Fruit fly (Drosophila melanogaster): ENCODE results near the gene CG32266.
A peak's percentile ranks its signal among the peaks of the same experiment; 100 is the strongest.

Gene CG32266

DNA sequence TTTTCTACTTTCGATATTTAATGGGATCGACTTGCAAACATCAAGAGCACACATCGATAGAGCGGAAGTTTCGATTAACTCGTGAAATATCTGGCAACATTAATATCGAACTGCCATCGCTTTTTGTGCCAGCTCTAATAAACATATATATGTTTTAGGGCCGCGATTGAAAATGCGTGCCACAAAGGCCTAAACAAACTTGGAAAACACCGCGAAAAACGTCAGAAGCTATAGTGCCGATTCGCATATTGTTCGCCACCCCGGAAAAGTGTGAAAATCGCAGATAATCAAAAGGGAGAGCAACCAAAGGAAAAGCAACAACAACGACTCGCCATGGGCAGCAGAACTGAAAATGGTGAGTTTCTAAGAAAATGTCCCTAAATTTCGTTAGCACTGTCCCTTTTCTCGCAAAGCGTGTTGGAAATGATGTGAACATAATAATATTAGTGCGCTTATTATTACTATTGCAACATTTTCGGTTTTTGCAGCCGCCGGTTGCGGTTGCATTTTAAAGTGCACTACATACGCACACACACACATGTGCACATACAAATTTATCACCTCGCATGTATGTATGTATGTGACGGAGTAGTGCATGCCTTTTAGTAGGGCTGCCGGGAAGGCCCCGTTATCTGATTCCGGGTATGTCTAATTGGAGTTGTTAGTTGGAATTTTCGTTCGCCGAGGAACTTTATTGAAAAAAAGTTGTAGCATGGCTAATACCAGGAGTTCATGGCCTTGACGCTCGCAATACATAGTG, 28.1 kb downstream of the CG32266 start, which contains the start of gene enc (continued):
- TF ChIP-seq Atf3 (GFP tag; optimal IDR thresholded peaks at IDR 0.05) (no peak), CG18262 (tag; optimal IDR thresholded peaks at IDR 0.05) (no peak), CG10654 (GFP tag; optimal IDR thresholded peaks at IDR 0.05) (no peak), gcm2 (GFP tag; optimal IDR thresholded peaks at IDR 0.05) (no peak), CG14014 (GFP tag; IDR thresholded peaks at IDR 0.05) (peak; percentile 18; the same call in 1 of the 2 replicates), CG16813 (GFP tag; IDR thresholded peaks at IDR 0.05; ENCODE audit: partially characterized antibody) (peak; percentile 95), pros (GFP tag; optimal IDR thresholded peaks at IDR 0.05) (no peak), vfl (GFP tag; optimal IDR thresholded peaks at IDR 0.05) (peak; percentile 32), ato (GFP tag; IDR thresholded peaks at IDR 0.05; ENCODE audit: partially characterized antibody) (peak; percentile 92), CG17186 (GFP tag; optimal IDR thresholded peaks at IDR 0.05) (peak; percentile 45), CG2116 (GFP tag; optimal IDR thresholded peaks at IDR 0.05) (peak; percentile 81), CG6791 (GFP tag; IDR thresholded peaks at IDR 0.05; ENCODE audit: partially characterized antibody) (peak; percentile 98), CG6683 (GFP tag; optimal IDR thresholded peaks at IDR 0.05) (no peak), inv (GFP tag; IDR thresholded peaks at IDR 0.05; ENCODE audit: partially characterized antibody) (peak; percentile 95), trem (tag; optimal IDR thresholded peaks at IDR 0.05) (peak; percentile 71), ci (GFP tag; IDR thresholded peaks at IDR 0.05) (no peak), CG13624 (GFP tag; optimal IDR thresholded peaks at IDR 0.05) (peak; percentile 50), abd-A (tag; optimal IDR thresholded peaks at IDR 0.05) (peak; percentile 6), dpn (GFP tag; optimal IDR thresholded peaks at IDR 0.05) (peak; percentile 25 to 29), crol (GFP tag; IDR thresholded peaks at IDR 0.05) (no peak), hb (GFP tag; IDR thresholded peaks at IDR 0.05; ENCODE audit: partially characterized antibody) (peak; percentile 95), CG7786 (GFP tag; optimal IDR thresholded peaks at IDR 0.05) (no peak), Ssrp (tag; optimal IDR thresholded peaks at IDR 0.05) (no peak), wdn (GFP tag; IDR thresholded peaks at IDR 0.05) (no peak), jing (GFP tag; optimal IDR thresholded peaks at IDR 0.05) (no peak), CHES-1-like (GFP tag; optimal IDR thresholded peaks at IDR 0.05) (peak; percentile 2), CG8290 (GFP tag; optimal IDR thresholded peaks at IDR 0.05) (no peak), CG8290 (tag; optimal IDR thresholded peaks at IDR 0.05) (peak in 1 of 2 experiments; percentile 39), tup (GFP tag; optimal IDR thresholded peaks at IDR 0.05) (no peak), bigmax (GFP tag; optimal IDR thresholded peaks at IDR 0.05) (no peak), zen (tag; optimal IDR thresholded peaks at IDR 0.05) (no peak), Ada2b (GFP tag; IDR thresholded peaks at IDR 0.05) (no peak), D19A (tag; optimal IDR thresholded peaks at IDR 0.05) (peak; percentile 36), E2f1 (GFP tag; IDR thresholded peaks at IDR 0.05) (no peak), CG31388 (GFP tag; optimal IDR thresholded peaks at IDR 0.05) (no peak), CG31224 (GFP tag; IDR thresholded peaks at IDR 0.05) (no peak), ttk (GFP tag; IDR thresholded peaks at IDR 0.05) (no peak), Nf-YB (GFP tag; optimal IDR thresholded peaks at IDR 0.05) (no peak), cwo (GFP tag; optimal IDR thresholded peaks at IDR 0.05) (no peak), CG10462 (GFP tag; optimal IDR thresholded peaks at IDR 0.05) (no peak), gfzf (GFP tag; optimal IDR thresholded peaks at IDR 0.05) (peak; percentile 17), tna (GFP tag; IDR thresholded peaks at IDR 0.05; ENCODE audit: partially characterized antibody) (peak; percentile 95), CG10979 (tag; optimal IDR thresholded peaks at IDR 0.05) (no peak), CG17361 (GFP tag; IDR thresholded peaks at IDR 0.05) (peak; percentile 40; the same call in 1 of the 3 replicates), Poxn (GFP tag; IDR thresholded peaks at IDR 0.05) (no peak), sqz (GFP tag; optimal IDR thresholded peaks at IDR 0.05) (no peak), CG12391 (tag; optimal IDR thresholded peaks at IDR 0.05) (peak; percentile 34), CG9797 (GFP tag; optimal IDR thresholded peaks at IDR 0.05) (peak; percentile 7), Dip2 (GFP tag; IDR thresholded peaks at IDR 0.05) (no peak)

Measured in whole organism, embryonic.